Worm (Caenorhabditis elegans) whole organism, L2 larva: Measurements from ENCODE around the gene eif-3.G.
A peak's percentile ranks its signal among the peaks of the same experiment; 100 is the strongest.
"Not testable (repeated sequence)": the region's sequence is repeated elsewhere in the genome, so short reads cannot be mapped to it uniquely, and the experiment has no call there.

Experiments used
- C34F6.9 ChIP-seq: fragments of 150-350 bp; optimal IDR thresholded peaks from 2 replicates; lab custom pipeline; 2014; ENCODE audit warnings: missing biosample characterization, missing genetic modification characterization
- F13H6.1 ChIP-seq: sonication (generic microtip); optimal IDR thresholded peaks from 2 replicates; lab custom pipeline; 2016; ENCODE audit warnings: missing genetic modification characterization, missing compliant biosample characterization
- R02D3.7 ChIP-seq: fragments of 150-350 bp; optimal IDR thresholded peaks from 2 replicates; lab custom pipeline; 2014; ENCODE audit warnings: missing biosample characterization, missing genetic modification characterization
- Y55F3AM.14 ChIP-seq: fragments of 200-800 bp; sonication (Bioruptor generic); optimal IDR thresholded peaks from 2 replicates; lab custom pipeline; 2018; ENCODE audit warnings: mild to moderate bottlenecking, missing genetic modification characterization, missing compliant biosample characterization
- ZK546.5 ChIP-seq: sonication (generic microtip); optimal IDR thresholded peaks from 2 replicates; lab custom pipeline; 2017; ENCODE audit warnings: missing biosample characterization, missing genetic modification characterization
- aly-2 ChIP-seq: fragments of 150-350 bp; optimal IDR thresholded peaks from 2 replicates; lab custom pipeline; 2014; ENCODE audit warnings: missing biosample characterization, missing genetic modification characterization
- ceh-16 ChIP-seq: fragments of 150-350 bp; optimal IDR thresholded peaks from 2 replicates; lab custom pipeline; 2014; ENCODE audit warnings: missing biosample characterization, missing genetic modification characterization
- crh-2 ChIP-seq: sonication (generic microtip); optimal IDR thresholded peaks from 2 replicates; lab custom pipeline; 2017; ENCODE audit warnings: missing biosample characterization, missing genetic modification characterization
- egl-27 ChIP-seq: sonication (generic microtip); optimal IDR thresholded peaks from 3 replicates; lab custom pipeline; 2017; ENCODE audit warnings: missing biosample characterization, missing genetic modification reagents, missing genetic modification characterization
- gmeb-1 ChIP-seq: fragments of 150-350 bp; optimal IDR thresholded peaks from 2 replicates; lab custom pipeline; 2014; ENCODE audit warnings: missing biosample characterization, missing genetic modification characterization
- lin-39 ChIP-seq: fragments of 150-350 bp; optimal IDR thresholded peaks from 2 replicates; lab custom pipeline; 2014; ENCODE audit warnings: missing biosample characterization, missing genetic modification reagents, missing genetic modification characterization
- lsy-2 ChIP-seq, 2 experiments: fragments of 150-350 bp in 1 of 2; sonication (generic microtip) in 1 of 2; optimal IDR thresholded peaks; 2 replicates each; lab custom pipeline; 2014 to 2017; ENCODE audit warnings: missing biosample characterization in 2 of 2, missing genetic modification characterization in 2 of 2
- mab-5 ChIP-seq: fragments of 150-350 bp; optimal IDR thresholded peaks from 2 replicates; lab custom pipeline; 2014; ENCODE audit warnings: missing biosample characterization, missing genetic modification characterization
- mbf-1 ChIP-seq: sonication (generic microtip); optimal IDR thresholded peaks from 2 replicates; lab custom pipeline; 2017; ENCODE audit warnings: missing biosample characterization, missing genetic modification characterization
- nhr-11 ChIP-seq: fragments of 150-350 bp; optimal IDR thresholded peaks from 2 replicates; lab custom pipeline; 2014; ENCODE audit warnings: missing biosample characterization, missing genetic modification characterization
- nhr-12 ChIP-seq: fragments of 150-350 bp; optimal IDR thresholded peaks from 2 replicates; lab custom pipeline; 2014; ENCODE audit warnings: missing biosample characterization, missing genetic modification characterization
- nhr-129 ChIP-seq: fragments of 150-350 bp; optimal IDR thresholded peaks from 2 replicates; lab custom pipeline; 2014; ENCODE audit warnings: missing biosample characterization, missing genetic modification characterization
- nhr-23 ChIP-seq: fragments of 150-350 bp; optimal IDR thresholded peaks from 2 replicates; lab custom pipeline; 2014; ENCODE audit warnings: missing biosample characterization, missing genetic modification reagents, missing genetic modification characterization
- nhr-237 ChIP-seq: fragments of 150-350 bp; optimal IDR thresholded peaks from 2 replicates; lab custom pipeline; 2014; ENCODE audit warnings: missing biosample characterization, missing genetic modification characterization
- nhr-25 ChIP-seq: fragments of 150-350 bp; sonication (generic microtip); optimal IDR thresholded peaks from 3 replicates; lab custom pipeline; 2014; ENCODE audit warnings: missing biosample characterization, missing genetic modification characterization
- peb-1 ChIP-seq: fragments of 150-350 bp; optimal IDR thresholded peaks from 2 replicates; lab custom pipeline; 2014; ENCODE audit warnings: missing biosample characterization, missing genetic modification characterization
- sem-4 ChIP-seq: fragments of 150-350 bp; optimal IDR thresholded peaks from 2 replicates; lab custom pipeline; 2014; ENCODE audit warnings: missing biosample characterization, missing genetic modification reagents, missing genetic modification characterization
- sma-3 ChIP-seq: sonication (generic microtip); optimal IDR thresholded peaks from 2 replicates; lab custom pipeline; 2016; ENCODE audit warnings: missing genetic modification reagents, missing genetic modification characterization, missing compliant biosample characterization
- snpc-4 ChIP-seq: fragments of 150-350 bp; optimal IDR thresholded peaks from 2 replicates; lab custom pipeline; 2014; ENCODE audit warnings: missing biosample characterization, missing genetic modification characterization
- unc-39 ChIP-seq: fragments of 150-350 bp; optimal IDR thresholded peaks from 2 replicates; lab custom pipeline; 2014; ENCODE audit warnings: missing biosample characterization, missing genetic modification characterization
- unc-55 ChIP-seq: fragments of 150-350 bp; sonication (generic microtip); optimal IDR thresholded peaks from 3 replicates; lab custom pipeline; 2014; ENCODE audit warnings: missing biosample characterization, missing genetic modification reagents, missing genetic modification characterization
- ztf-1 ChIP-seq: fragments of 200-800 bp; sonication (Bioruptor generic); conservative IDR thresholded peaks from 2 replicates; pipeline ENCODE4 v1.3.6; 2022; ENCODE audit warnings: missing genetic modification characterization, missing compliant biosample characterization
- ztf-4 ChIP-seq: fragments of 150-350 bp; optimal IDR thresholded peaks from 2 replicates; lab custom pipeline; 2014; ENCODE audit warnings: missing biosample characterization, missing genetic modification characterization

The eif-3.G gene

ce11 chrII:8417059-8417668 lies 25.4 kb upstream of the eif-3.G start, which contains the start of gene fdgt-2:
Gene fdgt-2 (plus strand): TSS chrII:8417618.
- TF ChIP-seq gmeb-1 (tag; lab: Kevin White, UChicago) (no peak), nhr-25 (tag; lab: Kevin White, UChicago) (peak; percentile 43), ceh-16 (peak; percentile 77)

ce11 chrII:8419015-8419414 lies 23.6 kb upstream of the eif-3.G start:
- TF ChIP-seq snpc-4 (no peak), nhr-25 (tag; lab: Kevin White, UChicago) (peak; percentile 76), mab-5 (tag; lab: Kevin White, UChicago) (peak; percentile 25), nhr-12 (peak; percentile 81)

ce11 chrII:8419798-8420197 lies 22.8 kb upstream of the eif-3.G start, which contains the start of gene F14E5.8:
Gene F14E5.8 (plus strand): TSS chrII:8420098.
- TF ChIP-seq sem-4, mab-5, nhr-129 (tag; lab: Kevin White, UChicago): not testable (repeated sequence)

ce11 chrII:8420775-8421388 lies 21.7 kb upstream of the eif-3.G start:
- TF ChIP-seq mbf-1 (tag; lab: Kevin White, UChicago), result no peak
- peak; percentile 85 for TF ChIP-seq nhr-12
- no peak for TF ChIP-seq nhr-11 (tag; lab: Kevin White, UChicago)
- TF ChIP-seq nhr-25 (tag; lab: Kevin White, UChicago), result peak; percentile 85

ce11 chrII:8428758-8428946 lies 13.9 kb upstream of the eif-3.G start, which contains the start of gene F14E5.2:
Gene F14E5.2 (minus strand): TSS chrII:8428858.
- no peak for TF ChIP-seq ZK546.5 (tag; lab: Kevin White, UChicago)
- TF ChIP-seq egl-27 (tag; lab: Kevin White, UChicago), result no peak
- TF ChIP-seq nhr-237 (tag; lab: Kevin White, UChicago), result no peak
- TF ChIP-seq lin-39 (tag; lab: Kevin White, UChicago), result no peak
- TF ChIP-seq ztf-1 (GFP tag; lab: Robert Waterston, UW), result no peak
- no peak for TF ChIP-seq aly-2 (tag; lab: Kevin White, UChicago)
- no peak for TF ChIP-seq Y55F3AM.14 (GFP tag; lab: Kevin White, UChicago)
- no peak for TF ChIP-seq unc-39 (tag; lab: Kevin White, UChicago)
- TF ChIP-seq C34F6.9, result no peak
- no peak for TF ChIP-seq peb-1 (tag; lab: Kevin White, UChicago)
- TF ChIP-seq ztf-4 (tag; lab: Kevin White, UChicago), result no peak
- no peak for TF ChIP-seq crh-2 (tag; lab: Kevin White, UChicago)
- no peak for TF ChIP-seq nhr-23 (tag; lab: Kevin White, UChicago)
- TF ChIP-seq F13H6.1 (tag; lab: Kevin White, UChicago), result no peak

DNA sequence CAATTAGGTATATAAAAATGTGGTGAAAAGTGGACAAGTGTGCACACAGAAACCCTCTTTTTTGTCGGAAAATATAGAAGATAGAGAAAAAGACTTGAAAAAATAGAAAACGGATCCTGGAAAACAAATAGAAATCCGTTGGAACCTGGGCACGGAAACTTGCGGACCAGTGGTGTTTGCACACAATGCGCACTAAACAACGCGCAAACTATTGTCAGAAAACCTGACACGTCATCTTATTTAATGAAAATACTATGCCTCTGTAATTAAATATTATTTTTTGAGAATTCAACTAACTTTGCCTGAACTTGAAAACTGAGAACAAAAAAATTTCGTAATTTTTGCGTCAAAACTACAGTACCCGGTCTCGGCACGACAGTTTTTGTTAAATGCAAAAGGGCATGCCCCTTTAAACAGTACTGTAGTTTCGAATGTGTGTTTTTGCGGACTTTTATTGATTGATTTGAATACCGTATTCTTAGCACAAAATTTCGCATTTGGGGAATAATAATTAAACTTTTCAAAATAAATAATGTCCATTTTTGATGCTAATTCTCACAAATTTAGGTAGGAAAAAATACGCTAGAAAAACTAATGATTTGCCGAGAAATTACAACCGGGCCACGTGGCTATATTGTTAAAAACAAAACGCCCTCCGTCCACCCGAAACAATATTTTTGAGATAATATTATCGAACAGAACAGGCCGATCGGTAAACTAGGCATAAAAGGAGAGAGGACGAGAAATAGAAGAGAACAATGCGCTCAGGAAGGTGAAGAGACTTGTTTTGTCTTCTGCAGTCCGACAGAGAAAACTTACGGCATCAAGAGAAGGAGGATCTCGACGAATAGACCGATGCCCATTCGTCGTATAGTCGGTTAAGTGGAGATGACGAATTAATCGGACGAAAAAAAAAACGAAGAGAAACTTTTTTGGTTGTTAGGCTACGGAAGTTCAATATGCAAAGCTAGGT lies 13.3 kb upstream of the eif-3.G start:
- TF ChIP-seq unc-55 (peak; percentile 45), R02D3.7 (no peak), C34F6.9 (peak; percentile 26), sma-3 (GFP tag; lab: Kevin White, UChicago) (peak; percentile 1), nhr-12 (no peak), nhr-129 (tag; lab: Kevin White, UChicago) (peak; percentile 37), lsy-2 (tag; optimal IDR thresholded peaks at IDR 0.05; lab: Kevin White, UChicago) (peak in 1 of 2 experiments; percentile 60), unc-39 (tag; lab: Kevin White, UChicago) (no peak), crh-2 (tag; lab: Kevin White, UChicago) (peak; percentile 39)
- TF ChIP-seq, all 48 proteins: peak for 6
